Worm (Caenorhabditis elegans) whole organism, L4/young adult: ENCODE data around the gene F01F1.11.

ENCODE experiments used
- W03F9.2 ChIP-seq: fragments of 150-350 bp; optimal IDR thresholded peaks from 2 replicates; lab custom pipeline; 2014; ENCODE audit warnings: missing biosample characterization, missing genetic modification characterization
- dao-5 ChIP-seq: sonication (generic microtip); optimal IDR thresholded peaks from 2 replicates; lab custom pipeline; 2016; ENCODE audit warnings: missing genotype, missing genetic modification characterization, moderate library complexity, missing compliant biosample characterization
- him-1 ChIP-seq: sonication (generic microtip); optimal IDR thresholded peaks from 2 replicates; lab custom pipeline; 2016; ENCODE audit warnings: missing genotype, missing genetic modification reagents, missing genetic modification characterization, missing compliant biosample characterization

- TF ChIP-seq dao-5 (no peak), W03F9.2 (tag; lab: Kevin White, UChicago) (no peak), him-1 (tag; lab: Kevin White, UChicago) (no peak)
Measured at ce11 chrIII:5882284-5882683, 10.6 kb upstream of the F01F1.11 start.
